Fruit fly (Drosophila melanogaster) whole organism, embryonic: ENCODE data around the gene timeout.
A peak's percentile ranks its signal among the peaks of the same experiment; 100 is the strongest.

Experiments used
- Blimp-1 ChIP-seq: fragments of 200-800 bp; sonication (Bioruptor generic); optimal IDR thresholded peaks from 3 replicates; lab custom pipeline; 2018; ENCODE audit warnings: missing biosample characterization, missing genetic modification characterization, mild to moderate bottlenecking, moderate library complexity, missing genetic modification reagents
- CG10543 ChIP-seq: fragments of 200-800 bp; sonication (Bioruptor generic); optimal IDR thresholded peaks from 3 replicates; lab custom pipeline; 2017; ENCODE audit warnings: missing biosample characterization, mild to moderate bottlenecking, missing genetic modification characterization, moderate library complexity
- CG15073 ChIP-seq: fragments of 200-800 bp; sonication (Bioruptor generic); optimal IDR thresholded peaks from 2 replicates; lab custom pipeline; 2016; ENCODE audit warnings: missing biosample characterization, missing genetic modification characterization
- CG16779 ChIP-seq: fragments of 200-800 bp; sonication (Bioruptor generic); IDR thresholded peaks from 2 replicates; pipeline ENCODE4 v1.3.6; 2022; ENCODE audit warnings: missing biosample characterization, missing genetic modification characterization
- CG17328 ChIP-seq: fragments of 200-800 bp; sonication (Bioruptor generic); IDR thresholded peaks from 2 replicates; pipeline ENCODE4 v1.3.6; 2022; ENCODE audit warnings: missing biosample characterization, missing genetic modification characterization
- CG2120 ChIP-seq: fragments of 200-800 bp; sonication (Bioruptor generic); optimal IDR thresholded peaks from 3 replicates; lab custom pipeline; 2016; ENCODE audit warnings: missing biosample characterization, missing genetic modification characterization
- CG3407 ChIP-seq: fragments of 200-800 bp; sonication (Bioruptor generic); optimal IDR thresholded peaks from 2 replicates; lab custom pipeline; 2018; ENCODE audit warnings: missing biosample characterization, mild to moderate bottlenecking, missing genetic modification characterization
- CG3847 ChIP-seq: fragments of 200-800 bp; sonication (Bioruptor generic); IDR thresholded peaks from 2 replicates; pipeline ENCODE4 v1.3.6; 2022; ENCODE audit warnings: missing biosample characterization, missing genetic modification characterization
- CG5953 ChIP-seq: fragments of 200-800 bp; sonication (Bioruptor generic); IDR thresholded peaks from 2 replicates; pipeline ENCODE4 v1.3.6; 2022; ENCODE audit warnings: missing biosample characterization, missing genetic modification characterization
- CG6683 ChIP-seq: fragments of 200-800 bp; sonication (Bioruptor generic); optimal IDR thresholded peaks from 2 replicates; lab custom pipeline; 2017; ENCODE audit warnings: missing biosample characterization, mild to moderate bottlenecking, missing genetic modification characterization, missing genetic modification reagents
- D19A ChIP-seq: fragments of 200-800 bp; optimal IDR thresholded peaks from 3 replicates; lab custom pipeline; 2019; ENCODE audit warnings: missing biosample characterization, mild to moderate bottlenecking, missing genetic modification characterization, moderate library complexity
- Eip74EF ChIP-seq, 2 experiments: fragments of 200-800 bp in 1 of 2; fragments of >200 bp in 1 of 2; sonication (Bioruptor generic) in 1 of 2; optimal IDR thresholded peaks; 2 replicates each; lab custom pipeline; 2017 to 2019; ENCODE audit warnings: missing biosample characterization in 2 of 2, missing genetic modification characterization in 2 of 2, mild to moderate bottlenecking in 1 of 2, moderate library complexity in 1 of 2
- Ets65A ChIP-seq: fragments of 200-800 bp; sonication (Bioruptor generic); peaks from one replicate; lab custom pipeline; 2016; ENCODE audit warnings: missing biosample characterization, missing genetic modification characterization
- Hr39 ChIP-seq: fragments of >200 bp; optimal IDR thresholded peaks from 2 replicates; lab custom pipeline; 2017
- Hr51 ChIP-seq, 2 experiments: fragments of 200-800 bp; sonication (Bioruptor generic); optimal IDR thresholded peaks; 2 replicates in 1 of 2; 3 replicates in 1 of 2; lab custom pipeline; 2016 to 2018; ENCODE audit warnings: missing biosample characterization in 2 of 2, missing genetic modification characterization in 2 of 2, mild to moderate bottlenecking in 1 of 2, moderate library complexity in 1 of 2
- Lhr ChIP-seq: fragments of 200-800 bp; sonication (Bioruptor generic); optimal IDR thresholded peaks from 3 replicates; lab custom pipeline; 2017; ENCODE audit warnings: mild to moderate bottlenecking, missing biosample characterization, missing genetic modification reagents, missing genetic modification characterization
- Lpt ChIP-seq: fragments of >200 bp; optimal IDR thresholded peaks from 2 replicates; lab custom pipeline; 2018; ENCODE audit warnings: missing biosample characterization, missing genetic modification characterization
- Med ChIP-seq: fragments of 200-800 bp; sonication (Bioruptor generic); peaks from one replicate; lab custom pipeline; 2016; ENCODE audit warnings: missing biosample characterization, missing genetic modification characterization, mild to moderate bottlenecking, inconsistent platforms, moderate library complexity
- NC2α ChIP-seq: fragments of 200-800 bp; sonication (Bioruptor generic); optimal IDR thresholded peaks from 2 replicates; lab custom pipeline; 2016; ENCODE audit warnings: missing biosample characterization, missing genetic modification characterization
- TFAM ChIP-seq: fragments of 200-800 bp; sonication (Bioruptor generic); optimal IDR thresholded peaks from 2 replicates; lab custom pipeline; 2017; ENCODE audit warnings: missing biosample characterization, missing genetic modification characterization, inconsistent platforms
- Trl ChIP-seq, 3 experiments: fragments of >200 bp in 2 of 3; fragments of 200-800 bp in 1 of 3; sonication (Bioruptor generic) in 1 of 3; optimal IDR thresholded peaks; 2 replicates in 1 of 3; 3 replicates in 2 of 3; lab custom pipeline; 2016 to 2017; ENCODE audit warnings: missing biosample characterization in 1 of 3, missing genetic modification characterization in 1 of 3
- cg ChIP-seq: fragments of 200-800 bp; sonication (Bioruptor generic); optimal IDR thresholded peaks from 3 replicates; lab custom pipeline; 2019; ENCODE audit warnings: missing biosample characterization, mild to moderate bottlenecking, missing genetic modification characterization, moderate library complexity
- chinmo ChIP-seq: fragments of 200-800 bp; sonication (Bioruptor generic); IDR thresholded peaks from 4 replicates; pipeline ENCODE4 v1.3.6; 2022; ENCODE audit warnings: missing biosample characterization, missing genetic modification characterization; ENCODE audit not compliant: partially characterized antibody
- disco-r ChIP-seq: fragments of 200-800 bp; sonication (Bioruptor generic); optimal IDR thresholded peaks from 2 replicates; lab custom pipeline; 2016; ENCODE audit warnings: missing biosample characterization, missing genetic modification characterization
- dysf ChIP-seq: fragments of 200-800 bp; sonication (Bioruptor generic); IDR thresholded peaks from 3 replicates; pipeline ENCODE4 v1.3.6; 2022; ENCODE audit warnings: missing biosample characterization, missing genetic modification characterization
- emc ChIP-seq: fragments of 200-800 bp; sonication (Bioruptor generic); optimal IDR thresholded peaks from 2 replicates; lab custom pipeline; 2016; ENCODE audit warnings: missing biosample characterization, missing genetic modification characterization
- exex ChIP-seq: fragments of 200-800 bp; sonication (Bioruptor generic); optimal IDR thresholded peaks from 4 replicates; lab custom pipeline; 2018; ENCODE audit warnings: missing biosample characterization, mild to moderate bottlenecking, missing genetic modification characterization, moderate library complexity
- fu2 ChIP-seq: fragments of 200-800 bp; sonication (Bioruptor generic); optimal IDR thresholded peaks from 2 replicates; lab custom pipeline; 2016; ENCODE audit warnings: missing biosample characterization, missing genetic modification characterization
- gfzf ChIP-seq: fragments of 200-800 bp; sonication (Bioruptor generic); optimal IDR thresholded peaks from 2 replicates; lab custom pipeline; 2016; ENCODE audit warnings: missing biosample characterization, mild to moderate bottlenecking, missing genetic modification characterization, moderate library complexity
- h ChIP-seq: fragments of >200 bp; optimal IDR thresholded peaks from 2 replicates; lab custom pipeline; 2017
- hb ChIP-seq: fragments of 200-800 bp; sonication (Bioruptor generic); IDR thresholded peaks from 3 replicates; pipeline ENCODE4 v1.3.6; 2022; ENCODE audit warnings: missing biosample characterization, missing genetic modification characterization; ENCODE audit not compliant: partially characterized antibody
- ken ChIP-seq: fragments of 200-800 bp; sonication (Bioruptor generic); IDR thresholded peaks from 3 replicates; pipeline ENCODE4 v1.3.6; 2022; ENCODE audit warnings: missing biosample characterization, missing genetic modification characterization
- otp ChIP-seq: fragments of 200-800 bp; sonication (Bioruptor generic); IDR thresholded peaks from 3 replicates; pipeline ENCODE4, ENCODE4 v1.3.6; 2022; ENCODE audit warnings: missing biosample characterization, missing genetic modification characterization
- pho ChIP-seq: fragments of 200-800 bp; sonication (Bioruptor generic); optimal IDR thresholded peaks from 2 replicates; lab custom pipeline; 2016; ENCODE audit warnings: missing biosample characterization, missing genetic modification characterization
- ro ChIP-seq: fragments of 200-800 bp; sonication (Bioruptor generic); IDR thresholded peaks from 2 replicates; pipeline ENCODE4 v1.3.6; 2022; ENCODE audit warnings: missing biosample characterization, missing genetic modification characterization
- sim ChIP-seq: fragments of 200-800 bp; sonication (Bioruptor generic); IDR thresholded peaks from 2 replicates; pipeline ENCODE4 v1.3.6; 2022; ENCODE audit warnings: missing biosample characterization, missing genetic modification characterization
- so ChIP-seq: fragments of 200-800 bp; sonication (Bioruptor generic); IDR thresholded peaks from 3 replicates; pipeline ENCODE4 v1.3.6; 2022; ENCODE audit warnings: missing biosample characterization, missing genetic modification characterization
- vfl ChIP-seq: fragments of 200-800 bp; sonication (Bioruptor generic); optimal IDR thresholded peaks from 2 replicates; lab custom pipeline; 2016; ENCODE audit warnings: missing biosample characterization, missing genetic modification characterization
- zen ChIP-seq: fragments of 200-800 bp; sonication (Bioruptor generic); optimal IDR thresholded peaks from 3 replicates; lab custom pipeline; 2018; ENCODE audit warnings: missing biosample characterization, mild to moderate bottlenecking, missing genetic modification characterization, moderate library complexity

timeout gene

dm6 chr3R:13041750-13042149 lies 46.7 kb upstream of the timeout start, which contains the start of gene CG11670:
Gene CG11670 (plus strand): TSS chr3R:13042050.
- no peak for TF ChIP-seq zen (tag; lab: Kevin White, UChicago)
- no peak for TF ChIP-seq ro (GFP tag; lab: Robert Waterston, UW)
- TF ChIP-seq TFAM (GFP tag; lab: Kevin White, UChicago), result no peak
- TF ChIP-seq CG15073 (GFP tag; lab: Kevin White, UChicago), result peak; percentile 14

dm6 chr3R:13042258-13043032 lies 46.0 kb upstream of the timeout start, which contains the start of gene snk:
Gene snk (minus strand): TSS chr3R:13042770.
- TF ChIP-seq Med (GFP tag; lab: Kevin White, UChicago) (peak; percentile 66), Ets65A (GFP tag; lab: Kevin White, UChicago) (peak; percentile 54), Hr39 (lab: Kevin White, UChicago) (peak; percentile 36), Blimp-1 (GFP tag; lab: Kevin White, UChicago) (no peak), gfzf (GFP tag; lab: Kevin White, UChicago) (no peak), cg (GFP tag; lab: Kevin White, UChicago) (no peak), CG3847 (GFP tag; lab: Robert Waterston, UW) (no peak), CG6683 (GFP tag; lab: Kevin White, UChicago) (no peak), hb (GFP tag; lab: Robert Waterston, UW) (0 out of 3 replicates have a peak, but pooled peaks have one; percentile 8), h (lab: Kevin White, UChicago) (no peak), Trl (optimal IDR thresholded peaks at IDR 0.05; lab: Kevin White, UChicago) (peak in 1 of 2 experiments; percentile 38), Trl (GFP tag; optimal IDR thresholded peaks at IDR 0.05; lab: Kevin White, UChicago) (no peak), otp (no peak), chinmo (0 out of 4 replicates have a peak, but pooled peaks have one; percentile 61), Hr51 (GFP tag; optimal IDR thresholded peaks at IDR 0.05; lab: Kevin White, UChicago) (no peak), exex (tag; lab: Kevin White, UChicago) (peak; percentile 34), sim (GFP tag; lab: Robert Waterston, UW) (0 out of 2 replicates have a peak, but pooled peaks have one; percentile 5)
- TF ChIP-seq, all 482 proteins: peak for 8

dm6 chr3R:13043857-13044256 lies 44.6 kb upstream of the timeout start, which contains the start of gene CG45122:
Gene CG45122 (plus strand): TSS chr3R:13044157.
- no peak for TF ChIP-seq CG16779 (GFP tag; lab: Robert Waterston, UW)
- TF ChIP-seq CG10543 (GFP tag; lab: Kevin White, UChicago), result no peak
- TF ChIP-seq Eip74EF (GFP tag; optimal IDR thresholded peaks at IDR 0.05; lab: Kevin White, UChicago), result no peak
- TF ChIP-seq CG3407, result no peak
- TF ChIP-seq NC2α (GFP tag; lab: Kevin White, UChicago), result no peak
- TF ChIP-seq Lhr (GFP tag; lab: Kevin White, UChicago), result no peak
- TF ChIP-seq CG5953, result no peak
- TF ChIP-seq vfl (GFP tag; lab: Kevin White, UChicago), result no peak
- no peak for TF ChIP-seq D19A (tag; lab: Kevin White, UChicago)
- TF ChIP-seq dysf (GFP tag; lab: Robert Waterston, UW), result no peak
- no peak for TF ChIP-seq so
- no peak for TF ChIP-seq ken (GFP tag; lab: Robert Waterston, UW)
- no peak for TF ChIP-seq pho (GFP tag; lab: Kevin White, UChicago)
- TF ChIP-seq CG2120, result no peak
- no peak for TF ChIP-seq fu2
- no peak for TF ChIP-seq emc
- TF ChIP-seq Lpt, result no peak
- TF ChIP-seq CG17328, result no peak
- TF ChIP-seq disco-r (GFP tag; lab: Kevin White, UChicago), result no peak
